5 worm cellular contexts compared by ENCODE assay signal in the genomic region with DNA sequence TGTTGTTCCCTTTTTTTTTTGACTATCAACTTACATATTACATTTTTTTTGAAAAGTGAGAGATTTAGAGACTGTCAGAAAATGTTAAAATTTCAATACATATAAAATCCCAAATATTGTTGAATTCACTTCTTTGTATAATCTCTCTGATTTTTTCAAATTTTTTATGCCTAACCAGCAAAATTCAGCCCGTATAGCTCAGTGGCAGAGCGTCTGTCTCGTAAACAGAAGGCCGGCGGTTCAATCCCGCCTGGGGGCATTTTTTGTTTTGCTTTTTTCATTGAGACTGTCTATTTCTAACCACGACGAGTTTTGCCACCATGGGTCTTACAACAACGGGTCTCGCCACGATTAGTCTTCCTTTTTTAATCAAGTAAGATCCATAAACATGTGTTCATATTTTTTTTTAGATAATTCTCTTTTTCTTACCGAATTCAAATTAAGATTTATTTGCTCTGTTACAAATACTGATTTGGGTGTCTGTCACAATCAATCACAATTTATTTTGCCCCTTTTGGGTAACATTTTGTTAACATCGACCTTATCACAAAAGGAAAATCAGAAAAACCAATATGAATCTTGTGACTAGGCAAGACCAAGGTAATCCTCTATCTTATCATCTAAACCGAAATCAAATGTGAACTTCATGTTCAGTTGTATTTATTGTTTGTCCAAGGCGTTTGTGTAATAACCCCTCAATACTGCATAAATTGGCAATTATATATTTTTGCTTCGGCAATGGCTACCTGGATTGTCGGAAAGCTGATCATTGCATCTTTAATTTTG.
TF ChIP-seq lines count a peak whose summit lies in the region.

TSS of gene glc-1 (plus strand) at position 663 of the 786 bp plus-strand sequence.

TF ChIP-seq in whole organism, L1 larva, 84 proteins besides CTCF, POLR2A, EP300 and RAD21:
- peak; percentile 30 for TF ChIP-seq blmp-1 (tag; optimal IDR thresholded peaks at IDR 0.05; lab: Kevin White, UChicago)
- TF ChIP-seq tbx-2 (tag; optimal IDR thresholded peaks at IDR 0.05; lab: Kevin White, UChicago), result no peak
- peak; percentile 15 for TF ChIP-seq elt-2 (tag; optimal IDR thresholded peaks at IDR 0.05; lab: Kevin White, UChicago)
- TF ChIP-seq ceh-90 (tag; optimal IDR thresholded peaks at IDR 0.05; lab: Kevin White, UChicago), result no peak
- no peak for TF ChIP-seq F16B12.6 (tag; optimal IDR thresholded peaks at IDR 0.05; lab: Kevin White, UChicago)
- no peak for TF ChIP-seq snpc-4 (tag; optimal IDR thresholded peaks at IDR 0.05; lab: Kevin White, UChicago)
- TF ChIP-seq lin-35 (GFP tag; optimal IDR thresholded peaks at IDR 0.05; lab: Kevin White, UChicago), result peak in 1 of 2 experiments; percentile 9
- TF ChIP-seq elt-3 (tag; optimal IDR thresholded peaks at IDR 0.05; lab: Kevin White, UChicago), result peak in 1 of 6 experiments; percentile 87
- no peak for TF ChIP-seq efl-3 (GFP tag; optimal IDR thresholded peaks at IDR 0.05; lab: Kevin White, UChicago)

TF ChIP-seq in whole organism, L2 larva, 48 proteins besides CTCF, POLR2A, EP300 and RAD21:
- TF ChIP-seq ztf-4 (tag; optimal IDR thresholded peaks at IDR 0.05; lab: Kevin White, UChicago) (no peak), sma-9 (GFP tag; optimal IDR thresholded peaks at IDR 0.05; lab: Kevin White, UChicago) (peak; percentile 36), sma-9 (tag; optimal IDR thresholded peaks at IDR 0.05; lab: Kevin White, UChicago) (no peak)

TF ChIP-seq in whole organism, L3 larva, 47 proteins besides CTCF, POLR2A, EP300 and RAD21:
- TF ChIP-seq ceh-28 (tag; optimal IDR thresholded peaks at IDR 0.05; lab: Kevin White, UChicago) (no peak), snpc-4 (tag; optimal IDR thresholded peaks at IDR 0.05; lab: Kevin White, UChicago) (no peak), elt-2 (tag; optimal IDR thresholded peaks at IDR 0.05; lab: Kevin White, UChicago) (peak; percentile 40), egl-5 (tag; optimal IDR thresholded peaks at IDR 0.05; lab: Kevin White, UChicago) (no peak), elt-1 (tag; optimal IDR thresholded peaks at IDR 0.05; lab: Kevin White, UChicago) (no peak), nhr-76 (tag; optimal IDR thresholded peaks at IDR 0.05; lab: Kevin White, UChicago) (no peak), pqm-1 (tag; optimal IDR thresholded peaks at IDR 0.05; lab: Kevin White, UChicago) (peak; percentile 10), ceh-9 (tag; optimal IDR thresholded peaks at IDR 0.05; lab: Kevin White, UChicago) (no peak)

TF ChIP-seq in whole organism, L4 larva, 104 proteins besides CTCF, POLR2A, EP300 and RAD21:
- TF ChIP-seq ZK546.5 (tag; optimal IDR thresholded peaks at IDR 0.05; lab: Kevin White, UChicago), result no peak
- no peak for TF ChIP-seq arid-1 (GFP tag; conservative IDR thresholded peaks at IDR 0.05; lab: Robert Waterston, UW)
- peak; percentile 56 for TF ChIP-seq pqm-1 (tag; optimal IDR thresholded peaks at IDR 0.05; lab: Kevin White, UChicago)
- TF ChIP-seq lin-38 (GFP tag; IDR thresholded peaks at IDR 0.05; lab: Robert Waterston, UW), result no peak
- TF ChIP-seq ceh-28 (tag; optimal IDR thresholded peaks at IDR 0.05; lab: Kevin White, UChicago), result no peak
- TF ChIP-seq nhr-28 (tag; optimal IDR thresholded peaks at IDR 0.05; lab: Kevin White, UChicago), result peak; percentile 30
- TF ChIP-seq dmd-6 (GFP tag; IDR thresholded peaks at IDR 0.05; lab: Robert Waterston, UW), result peak; percentile 43; the same call in 1 of the 2 replicates
- no peak for TF ChIP-seq dve-1 (tag; optimal IDR thresholded peaks at IDR 0.05; lab: Kevin White, UChicago; ENCODE audit: insufficient read depth)
- TF ChIP-seq mxl-2 (GFP tag; conservative IDR thresholded peaks at IDR 0.05; lab: Robert Waterston, UW), result no peak
- TF ChIP-seq F49E8.2 (tag; optimal IDR thresholded peaks at IDR 0.05; lab: Kevin White, UChicago; ENCODE audit: borderline replicate concordance), result no peak
- no peak for TF ChIP-seq unc-62 (GFP tag; optimal IDR thresholded peaks at IDR 0.05 in 1 of 2; lab: Kevin White, UChicago)
- no peak for TF ChIP-seq unc-62 (tag; optimal IDR thresholded peaks at IDR 0.05; lab: Kevin White, UChicago)
- no peak for TF ChIP-seq lin-13 (GFP tag; optimal IDR thresholded peaks at IDR 0.05; lab: Kevin White, UChicago)
- TF ChIP-seq zip-2 (tag; optimal IDR thresholded peaks at IDR 0.05; lab: Kevin White, UChicago), result no peak
- no peak for TF ChIP-seq nhr-48 (tag; optimal IDR thresholded peaks at IDR 0.05; lab: Kevin White, UChicago)
- TF ChIP-seq Y48G9A.11 (GFP tag; IDR thresholded peaks at IDR 0.05; lab: Robert Waterston, UW), result no peak
- no peak for TF ChIP-seq hlh-30 (tag; optimal IDR thresholded peaks at IDR 0.05; lab: Kevin White, UChicago; ENCODE audit: insufficient read depth)
- no peak for TF ChIP-seq cey-2 (tag; optimal IDR thresholded peaks at IDR 0.05; lab: Kevin White, UChicago; ENCODE audit: borderline replicate concordance, insufficient read depth)
- TF ChIP-seq gei-8 (GFP tag; optimal IDR thresholded peaks at IDR 0.05; lab: Kevin White, UChicago), result no peak
- no peak for TF ChIP-seq ZK337.2 (GFP tag; IDR thresholded peaks at IDR 0.05; lab: Robert Waterston, UW)
- no peak for TF ChIP-seq F37D6.2 (tag; optimal IDR thresholded peaks at IDR 0.05; lab: Kevin White, UChicago)
- TF ChIP-seq skn-1 (tag; optimal IDR thresholded peaks at IDR 0.05; lab: Kevin White, UChicago), result no peak
- no peak for TF ChIP-seq fos-1 (tag; optimal IDR thresholded peaks at IDR 0.05; lab: Kevin White, UChicago)
- TF ChIP-seq mdt-29 (GFP tag; IDR thresholded peaks at IDR 0.05; lab: Robert Waterston, UW), result no peak
- no peak for TF ChIP-seq daf-16 (GFP tag; optimal IDR thresholded peaks at IDR 0.05; lab: Kevin White, UChicago)
- no peak for TF ChIP-seq daf-16 (tag; optimal IDR thresholded peaks at IDR 0.05; lab: Kevin White, UChicago)
- no peak for TF ChIP-seq mes-2 (tag; optimal IDR thresholded peaks at IDR 0.05; lab: Kevin White, UChicago; ENCODE audit: poor library complexity, severe bottlenecking)
- no peak for TF ChIP-seq tag-97 (GFP tag; IDR thresholded peaks at IDR 0.05; lab: Robert Waterston, UW)

TF ChIP-seq in whole organism, young adult, 124 proteins besides CTCF, POLR2A, EP300 and RAD21 (continues in another document):
- TF ChIP-seq ztf-22 (GFP tag; optimal IDR thresholded peaks at IDR 0.05; lab: Kevin White, UChicago) (no peak), hlh-26 (GFP tag; conservative IDR thresholded peaks at IDR 0.05; lab: Robert Waterston, UW) (no peak), F33H1.4 (GFP tag; IDR thresholded peaks at IDR 0.05; lab: Robert Waterston, UW) (no peak), F10E7.11 (tag; optimal IDR thresholded peaks at IDR 0.05; lab: Kevin White, UChicago) (no peak), ceh-79 (tag; optimal IDR thresholded peaks at IDR 0.05; lab: Kevin White, UChicago) (no peak), ztf-26 (tag; optimal IDR thresholded peaks at IDR 0.05; lab: Kevin White, UChicago) (no peak), egrh-3 (GFP tag; IDR thresholded peaks at IDR 0.05; lab: Robert Waterston, UW) (no peak), tbp1 (GFP tag; optimal IDR thresholded peaks at IDR 0.05; lab: Kevin White, UChicago) (peak; percentile 74), Y67H2A.10 (GFP tag; conservative IDR thresholded peaks at IDR 0.05; lab: Robert Waterston, UW) (no peak), snpc-1.3 (tag; optimal IDR thresholded peaks at IDR 0.05; lab: Kevin White, UChicago; ENCODE audit: insufficient read depth) (no peak), madf-8 (GFP tag; conservative IDR thresholded peaks at IDR 0.05; lab: Robert Waterston, UW) (no peak), F37B4.10 (GFP tag; IDR thresholded peaks at IDR 0.05; lab: Robert Waterston, UW) (no peak), hmg-1.2 (GFP tag; IDR thresholded peaks at IDR 0.05; lab: Robert Waterston, UW) (no peak), F52B5.7 (tag; optimal IDR thresholded peaks at IDR 0.05; lab: Kevin White, UChicago) (no peak), hmg-20 (GFP tag; IDR thresholded peaks at IDR 0.05; lab: Robert Waterston, UW) (no peak), nfya-2 (GFP tag; IDR thresholded peaks at IDR 0.05; lab: Robert Waterston, UW) (no peak), snpc-4 (GFP tag; optimal IDR thresholded peaks at IDR 0.05; lab: Kevin White, UChicago) (no peak), snpc-4 (tag; optimal IDR thresholded peaks at IDR 0.05; lab: Kevin White, UChicago) (peak in 1 of 4 experiments; percentile 21), rpc-1 (optimal IDR thresholded peaks at IDR 0.05; lab: Kevin White, UChicago) (peak; percentile 29), rpc-1 (tag; optimal IDR thresholded peaks at IDR 0.05; lab: Kevin White, UChicago) (peak; percentile 74), ceh-27 (GFP tag; optimal IDR thresholded peaks at IDR 0.05; lab: Kevin White, UChicago) (no peak), F23B12.7 (tag; optimal IDR thresholded peaks at IDR 0.05; lab: Kevin White, UChicago; ENCODE audit: insufficient read depth) (no peak), bed-2 (GFP tag; IDR thresholded peaks at IDR 0.05; lab: Robert Waterston, UW) (no peak), let-526 (GFP tag; IDR thresholded peaks at IDR 0.05; lab: Robert Waterston, UW) (no peak), somi-1 (GFP tag; optimal IDR thresholded peaks at IDR 0.05; lab: Kevin White, UChicago) (no peak), atf-7 (tag; optimal IDR thresholded peaks at IDR 0.05; lab: Kevin White, UChicago) (no peak), ama-1 (optimal IDR thresholded peaks at IDR 0.05; lab: Kevin White, UChicago) (no peak), ama-1 (GFP tag; optimal IDR thresholded peaks at IDR 0.05; lab: Kevin White, UChicago) (no peak), B0336.3 (GFP tag; IDR thresholded peaks at IDR 0.05; lab: Robert Waterston, UW) (no peak), lsy-27 (tag; optimal IDR thresholded peaks at IDR 0.05; lab: Kevin White, UChicago; ENCODE audit: borderline replicate concordance, insufficient read depth) (no peak), unc-62 (GFP tag; optimal IDR thresholded peaks at IDR 0.05; lab: Kevin White, UChicago) (no peak), nfyb-1 (GFP tag; IDR thresholded peaks at IDR 0.05; lab: Robert Waterston, UW) (no peak), zfh-2 (GFP tag; conservative IDR thresholded peaks at IDR 0.05; lab: Robert Waterston, UW) (no peak), rcor-1 (GFP tag; IDR thresholded peaks at IDR 0.05; lab: Robert Waterston, UW) (no peak), athp-1 (tag; optimal IDR thresholded peaks at IDR 0.05; lab: Kevin White, UChicago) (no peak), D2030.7 (GFP tag; IDR thresholded peaks at IDR 0.05; lab: Robert Waterston, UW) (no peak), mes-4 (tag; optimal IDR thresholded peaks at IDR 0.05; lab: Kevin White, UChicago) (no peak), mel-28 (tag; optimal IDR thresholded peaks at IDR 0.05; lab: Kevin White, UChicago; ENCODE audit: borderline replicate concordance) (no peak), tbx-9 (tag; optimal IDR thresholded peaks at IDR 0.05; lab: Kevin White, UChicago; ENCODE audit: borderline replicate concordance) (no peak), akir-1 (GFP tag; optimal IDR thresholded peaks at IDR 0.05; lab: Kevin White, UChicago) (no peak), attf-6 (GFP tag; IDR thresholded peaks at IDR 0.05; lab: Robert Waterston, UW) (0 out of 2 replicates have a peak, but pooled peaks have one; percentile 27)
